Worm (Caenorhabditis elegans) whole organism, L3 larva: Measurements from ENCODE around the gene fbxa-64.

Experiments
- ZK546.5 ChIP-seq: sonication (generic microtip); optimal IDR thresholded peaks from 2 replicates; lab custom pipeline; 2017; ENCODE audit warnings: missing biosample characterization, missing genetic modification characterization
- aly-2 ChIP-seq: fragments of 150-350 bp; optimal IDR thresholded peaks from 2 replicates; lab custom pipeline; 2014; ENCODE audit warnings: missing biosample characterization, missing genetic modification characterization
- ceh-16 ChIP-seq: sonication (generic microtip); optimal IDR thresholded peaks from 2 replicates; lab custom pipeline; 2017; ENCODE audit warnings: missing biosample characterization, missing genetic modification characterization
- ceh-82 ChIP-seq: fragments of 150-350 bp; optimal IDR thresholded peaks from 2 replicates; lab custom pipeline; 2014; ENCODE audit warnings: missing biosample characterization, missing genetic modification characterization
- ceh-9 ChIP-seq: sonication (generic microtip); optimal IDR thresholded peaks from 2 replicates; lab custom pipeline; 2018; ENCODE audit warnings: missing biosample characterization, missing genetic modification characterization
- fos-1 ChIP-seq: fragments of 150-350 bp; optimal IDR thresholded peaks from 2 replicates; lab custom pipeline; 2014; ENCODE audit warnings: missing biosample characterization, missing genetic modification characterization
- lin-39 ChIP-seq: fragments of 150-350 bp; optimal IDR thresholded peaks from 2 replicates; lab custom pipeline; 2018; ENCODE audit warnings: missing biosample characterization, missing genetic modification reagents, missing genetic modification characterization
- nhr-12 ChIP-seq: fragments of 150-350 bp; optimal IDR thresholded peaks from 2 replicates; lab custom pipeline; 2014; ENCODE audit warnings: missing biosample characterization, missing genetic modification characterization
- nhr-25 ChIP-seq: sonication (generic microtip); optimal IDR thresholded peaks from 2 replicates; lab custom pipeline; 2017; ENCODE audit warnings: missing biosample characterization, missing genetic modification characterization
- nhr-28 ChIP-seq: fragments of 150-350 bp; optimal IDR thresholded peaks from 2 replicates; lab custom pipeline; 2014; ENCODE audit warnings: missing biosample characterization, missing genetic modification characterization
- pha-4 ChIP-seq: fragments of 150-350 bp; optimal IDR thresholded peaks from 2 replicates; lab custom pipeline; 2014; ENCODE audit warnings: missing biosample characterization, missing genetic modification reagents, missing genetic modification characterization

- no peak for TF ChIP-seq ceh-9 (tag; lab: Kevin White, UChicago)
- no peak for TF ChIP-seq ZK546.5 (tag; lab: Kevin White, UChicago)
- no peak for TF ChIP-seq ceh-16 (tag; lab: Kevin White, UChicago)
- no peak for TF ChIP-seq ceh-82 (tag; lab: Kevin White, UChicago)
- no peak for TF ChIP-seq fos-1 (tag; lab: Kevin White, UChicago)
- TF ChIP-seq nhr-28: no peak
- TF ChIP-seq lin-39: no peak
- no peak for TF ChIP-seq nhr-25
- no peak for TF ChIP-seq nhr-12 (tag; lab: Kevin White, UChicago)
- TF ChIP-seq pha-4 (tag; lab: Kevin White, UChicago): no peak
- no peak for TF ChIP-seq aly-2
Measured at ce11 chrV:3287330-3287729, 9.4 kb upstream of the fbxa-64 start, which contains the start of gene F35F10.7.
